Fruit fly (Drosophila melanogaster) whole organism, embryonic: ENCODE data around the gene CG7985.

Source experiments
- BEAF-32 ChIP-seq: fragments of 200-800 bp; sonication (Bioruptor generic); optimal IDR thresholded peaks from 3 replicates; lab custom pipeline; 2017; ENCODE audit warnings: missing biosample characterization, missing genetic modification characterization, mild to moderate bottlenecking, moderate library complexity, missing genetic modification reagents
- Bgb ChIP-seq: fragments of 200-800 bp; sonication (Bioruptor generic); IDR thresholded peaks from 2 replicates; pipeline ENCODE4 v1.3.6; 2022; ENCODE audit warnings: missing biosample characterization, missing genetic modification characterization; ENCODE audit not compliant: partially characterized antibody
- CG10267 ChIP-seq: fragments of 200-800 bp; sonication (Bioruptor generic); optimal IDR thresholded peaks from 2 replicates; lab custom pipeline; 2018; ENCODE audit warnings: missing biosample characterization, mild to moderate bottlenecking, missing genetic modification characterization, moderate library complexity
- CG10543 ChIP-seq: fragments of 200-800 bp; sonication (Bioruptor generic); optimal IDR thresholded peaks from 3 replicates; lab custom pipeline; 2017; ENCODE audit warnings: missing biosample characterization, mild to moderate bottlenecking, missing genetic modification characterization, moderate library complexity
- CG1603 ChIP-seq: fragments of 200-800 bp; sonication (Bioruptor generic); optimal IDR thresholded peaks from 2 replicates; lab custom pipeline; 2019; ENCODE audit warnings: missing biosample characterization, mild to moderate bottlenecking, missing genetic modification characterization, moderate library complexity
- CG17361 ChIP-seq: fragments of 200-800 bp; sonication (Bioruptor generic); IDR thresholded peaks from 3 replicates; pipeline ENCODE4 v1.3.6; 2022; ENCODE audit warnings: missing biosample characterization, missing genetic modification characterization
- CG17829 ChIP-seq: fragments of 200-800 bp; optimal IDR thresholded peaks from 2 replicates; lab custom pipeline; 2019; ENCODE audit warnings: missing biosample characterization, mild to moderate bottlenecking, missing genetic modification characterization, moderate library complexity
- CG18764 ChIP-seq: fragments of 200-800 bp; sonication (Bioruptor generic); optimal IDR thresholded peaks from 3 replicates; lab custom pipeline; 2016; ENCODE audit warnings: missing biosample characterization, missing genetic modification characterization
- CG2678 ChIP-seq: fragments of 200-800 bp; sonication (Bioruptor generic); optimal IDR thresholded peaks from 3 replicates; lab custom pipeline; 2019; ENCODE audit warnings: missing biosample characterization, mild to moderate bottlenecking, missing genetic modification characterization, moderate library complexity
- CG2889 ChIP-seq: fragments of 200-800 bp; sonication (Bioruptor generic); IDR thresholded peaks from 3 replicates; pipeline ENCODE4 v1.3.6; 2022; ENCODE audit warnings: missing biosample characterization, missing genetic modification characterization
- CG32532 ChIP-seq: fragments of 200-800 bp; sonication (Bioruptor generic); IDR thresholded peaks from 2 replicates; pipeline ENCODE4 v1.3.6; 2022; ENCODE audit warnings: missing biosample characterization, missing genetic modification characterization
- CG4360 ChIP-seq: fragments of 200-800 bp; sonication (Bioruptor generic); IDR thresholded peaks from 2 replicates; pipeline ENCODE4 v1.3.6; 2022; ENCODE audit warnings: missing biosample characterization, missing genetic modification characterization
- CG43689 ChIP-seq: fragments of 200-800 bp; sonication (Bioruptor generic); IDR thresholded peaks from 2 replicates; pipeline ENCODE4 v1.3.6; 2022; ENCODE audit warnings: missing biosample characterization, missing genetic modification characterization
- CG4617 ChIP-seq: fragments of 200-800 bp; sonication (Bioruptor generic); optimal IDR thresholded peaks from 3 replicates; lab custom pipeline; 2016; ENCODE audit warnings: missing biosample characterization, missing genetic modification characterization, borderline replicate concordance
- CG6254 ChIP-seq: fragments of 200-800 bp; sonication (Bioruptor generic); optimal IDR thresholded peaks from 3 replicates; lab custom pipeline; 2017; ENCODE audit warnings: mild to moderate bottlenecking, missing biosample characterization, missing genetic modification reagents, missing genetic modification characterization
- CG9437 ChIP-seq: fragments of 200-800 bp; sonication (Bioruptor generic); optimal IDR thresholded peaks from 2 replicates; lab custom pipeline; 2018; ENCODE audit warnings: missing biosample characterization, mild to moderate bottlenecking, missing genetic modification characterization
- CG9609 ChIP-seq: fragments of 200-800 bp; sonication (Bioruptor generic); optimal IDR thresholded peaks from 3 replicates; lab custom pipeline; 2016; ENCODE audit warnings: missing biosample characterization, missing genetic modification characterization
- CkIIα-i1 ChIP-seq: fragments of 200-800 bp; sonication (Bioruptor generic); IDR thresholded peaks from 2 replicates; pipeline ENCODE4 v1.3.6; 2022; ENCODE audit warnings: missing biosample characterization, missing genetic modification characterization
- D19A ChIP-seq: fragments of 200-800 bp; optimal IDR thresholded peaks from 3 replicates; lab custom pipeline; 2019; ENCODE audit warnings: missing biosample characterization, mild to moderate bottlenecking, missing genetic modification characterization, moderate library complexity
- Dad ChIP-seq: fragments of 200-800 bp; sonication (Bioruptor generic); optimal IDR thresholded peaks from 3 replicates; lab custom pipeline; 2016; ENCODE audit warnings: missing biosample characterization, missing genetic modification characterization
- Elba2 ChIP-seq: fragments of 200-800 bp; sonication (Bioruptor generic); optimal IDR thresholded peaks from 3 replicates; lab custom pipeline; 2016; ENCODE audit warnings: missing biosample characterization, missing genetic modification characterization
- HHEX ChIP-seq: fragments of 200-800 bp; sonication (Bioruptor generic); optimal IDR thresholded peaks from 3 replicates; lab custom pipeline; 2017; ENCODE audit warnings: missing biosample characterization, mild to moderate bottlenecking, missing genetic modification characterization, missing genetic modification reagents
- Hr3 ChIP-seq: fragments of 200-800 bp; sonication (Bioruptor generic); optimal IDR thresholded peaks from 3 replicates; lab custom pipeline; 2016; ENCODE audit warnings: missing biosample characterization, missing genetic modification characterization
- MESR4 ChIP-seq: fragments of 200-800 bp; sonication (Bioruptor generic); optimal IDR thresholded peaks from 2 replicates; lab custom pipeline; 2018; ENCODE audit warnings: missing biosample characterization, mild to moderate bottlenecking, missing genetic modification characterization, moderate library complexity
- Max ChIP-seq: fragments of 200-800 bp; sonication (Bioruptor generic); optimal IDR thresholded peaks from 2 replicates; lab custom pipeline; 2016; ENCODE audit warnings: missing biosample characterization, mild to moderate bottlenecking, missing genetic modification characterization
- NFAT ChIP-seq: fragments of 200-800 bp; sonication (Bioruptor generic); IDR thresholded peaks from 2 replicates; pipeline ENCODE4 v1.3.6; 2022; ENCODE audit warnings: missing biosample characterization, missing genetic modification characterization
- Optix ChIP-seq: fragments of 200-800 bp; sonication (Bioruptor generic); IDR thresholded peaks from 3 replicates; pipeline ENCODE4 v1.3.6; 2022; ENCODE audit warnings: missing biosample characterization, missing genetic modification characterization
- Spps ChIP-seq: fragments of 200-800 bp; sonication (Bioruptor generic); optimal IDR thresholded peaks from 2 replicates; lab custom pipeline; 2018; ENCODE audit warnings: missing biosample characterization, mild to moderate bottlenecking, missing genetic modification characterization
- Taf1 ChIP-seq: fragments of 200-800 bp; sonication (Bioruptor generic); IDR thresholded peaks from 2 replicates; pipeline ENCODE4 v1.3.6; 2022; ENCODE audit warnings: missing biosample characterization, missing genetic modification characterization
- Xbp1 ChIP-seq: fragments of 200-800 bp; sonication (Bioruptor generic); optimal IDR thresholded peaks from 3 replicates; lab custom pipeline; 2016; ENCODE audit warnings: missing biosample characterization, mild to moderate bottlenecking, missing genetic modification characterization
- Xrp1 ChIP-seq: fragments of 200-800 bp; sonication (Bioruptor generic); IDR thresholded peaks from 2 replicates; pipeline ENCODE4 v1.3.6; 2022; ENCODE audit warnings: missing biosample characterization, missing genetic modification characterization
- abd-A ChIP-seq: fragments of 200-800 bp; sonication (Bioruptor generic); optimal IDR thresholded peaks from 3 replicates; lab custom pipeline; 2019; ENCODE audit warnings: missing biosample characterization, mild to moderate bottlenecking, missing genetic modification characterization, moderate library complexity
- amos ChIP-seq: fragments of 200-800 bp; sonication (Bioruptor generic); IDR thresholded peaks from 2 replicates; pipeline ENCODE4 v1.3.6; 2022; ENCODE audit warnings: missing biosample characterization, missing genetic modification characterization; ENCODE audit not compliant: partially characterized antibody
- az2 ChIP-seq: fragments of 200-800 bp; sonication (Bioruptor generic); optimal IDR thresholded peaks from 3 replicates; lab custom pipeline; 2016; ENCODE audit warnings: missing biosample characterization, missing genetic modification characterization
- bbx ChIP-seq: fragments of 200-800 bp; sonication (Bioruptor generic); IDR thresholded peaks from 2 replicates; pipeline ENCODE4 v1.3.6; 2022; ENCODE audit warnings: missing biosample characterization, missing genetic modification characterization; ENCODE audit not compliant: partially characterized antibody
- bigmax ChIP-seq: fragments of 200-800 bp; sonication (Bioruptor generic); optimal IDR thresholded peaks from 2 replicates; lab custom pipeline; 2018; ENCODE audit warnings: missing biosample characterization, mild to moderate bottlenecking, missing genetic modification characterization
- cg ChIP-seq: fragments of 200-800 bp; sonication (Bioruptor generic); optimal IDR thresholded peaks from 3 replicates; lab custom pipeline; 2019; ENCODE audit warnings: missing biosample characterization, mild to moderate bottlenecking, missing genetic modification characterization, moderate library complexity
- chm ChIP-seq: fragments of 200-800 bp; sonication (Bioruptor generic); IDR thresholded peaks from 2 replicates; pipeline ENCODE4 v1.3.6; 2022; ENCODE audit warnings: missing biosample characterization, missing genetic modification characterization
- dan ChIP-seq: fragments of 200-800 bp; sonication (Bioruptor generic); IDR thresholded peaks from 2 replicates; pipeline ENCODE4 v1.3.6; 2022; ENCODE audit warnings: missing biosample characterization, missing genetic modification characterization
- hbn ChIP-seq: fragments of 200-800 bp; sonication (Bioruptor generic); IDR thresholded peaks from 2 replicates; pipeline ENCODE4 v1.3.6; 2022; ENCODE audit warnings: missing biosample characterization, missing genetic modification characterization; ENCODE audit not compliant: partially characterized antibody
- jigr1 ChIP-seq: fragments of 200-800 bp; sonication (Bioruptor generic); IDR thresholded peaks from 3 replicates; pipeline ENCODE4 v1.3.6; 2022; ENCODE audit warnings: missing biosample characterization, missing genetic modification characterization
- mirr ChIP-seq: fragments of 200-800 bp; sonication (Bioruptor generic); optimal IDR thresholded peaks from 3 replicates; lab custom pipeline; 2018; ENCODE audit warnings: missing biosample characterization, mild to moderate bottlenecking, missing genetic modification characterization
- p53 ChIP-seq: fragments of 200-800 bp; sonication (Bioruptor generic); optimal IDR thresholded peaks from 2 replicates; lab custom pipeline; 2016; ENCODE audit warnings: missing biosample characterization, missing genetic modification characterization
- pnt ChIP-seq: fragments of 200-800 bp; sonication (Bioruptor generic); optimal IDR thresholded peaks from 3 replicates; lab custom pipeline; 2016; ENCODE audit warnings: missing biosample characterization, missing genetic modification characterization
- pros ChIP-seq: fragments of 200-800 bp; sonication (Bioruptor generic); optimal IDR thresholded peaks from 3 replicates; lab custom pipeline; 2019; ENCODE audit warnings: missing biosample characterization, mild to moderate bottlenecking, missing genetic modification characterization, moderate library complexity
- shn ChIP-seq: fragments of 200-800 bp; sonication (Bioruptor generic); optimal IDR thresholded peaks from 3 replicates; lab custom pipeline; 2016; ENCODE audit warnings: missing biosample characterization, missing genetic modification characterization
- sim ChIP-seq: fragments of 200-800 bp; sonication (Bioruptor generic); IDR thresholded peaks from 2 replicates; pipeline ENCODE4 v1.3.6; 2022; ENCODE audit warnings: missing biosample characterization, missing genetic modification characterization
- so ChIP-seq: fragments of 200-800 bp; sonication (Bioruptor generic); IDR thresholded peaks from 3 replicates; pipeline ENCODE4 v1.3.6; 2022; ENCODE audit warnings: missing biosample characterization, missing genetic modification characterization
- sr ChIP-seq: fragments of 200-800 bp; sonication (Bioruptor generic); IDR thresholded peaks from 3 replicates; pipeline ENCODE4 v1.3.6; 2022; ENCODE audit warnings: missing biosample characterization, missing genetic modification characterization
- ttk ChIP-seq: fragments of 200-800 bp; sonication (Bioruptor generic); IDR thresholded peaks from 2 replicates; pipeline ENCODE4 v2.1.2; 2022; ENCODE audit warnings: missing biosample characterization, missing genetic modification characterization
- tx ChIP-seq: fragments of 200-800 bp; sonication (Bioruptor generic); optimal IDR thresholded peaks from 2 replicates; lab custom pipeline; 2016; ENCODE audit warnings: missing biosample characterization, missing genetic modification characterization

Gene CG7985

DNA sequence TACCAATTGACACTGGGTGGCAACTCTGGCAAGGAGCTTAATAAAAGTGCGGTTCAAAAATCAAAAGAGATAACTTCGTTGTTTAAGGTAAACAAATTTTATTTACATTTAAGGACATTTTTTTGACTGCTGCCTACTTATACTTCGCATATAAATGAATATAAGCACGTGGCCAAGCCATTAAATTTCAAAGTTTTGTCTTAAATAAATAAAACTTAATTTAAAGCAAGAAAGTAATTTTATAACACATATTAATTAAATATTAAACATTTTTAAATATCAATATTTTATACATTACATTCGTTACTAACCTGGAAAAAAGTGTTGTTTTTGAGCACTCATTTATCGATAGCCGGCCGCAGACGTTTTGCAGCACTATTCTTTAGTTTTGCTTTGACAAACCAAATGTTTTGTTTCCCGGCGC, 10.9 kb upstream of the CG7985 start, which contains the start of the genes CG12321 and MED17 (continued):
- TF ChIP-seq so (peak; percentile 78; the same call in 1 of the 3 replicates), tx (GFP tag; lab: Kevin White, UChicago) (peak; percentile 61), Xbp1 (GFP tag; lab: Kevin White, UChicago) (peak; percentile 94), D19A (tag; lab: Kevin White, UChicago) (peak; percentile 76), ttk (peak; percentile 78), Spps (tag; lab: Kevin White, UChicago) (peak; percentile 57), dan (peak; percentile 49; the same call in 1 of the 2 replicates), CG17829 (tag; lab: Kevin White, UChicago) (peak; percentile 83), p53 (GFP tag; lab: Kevin White, UChicago) (no peak), CG6254 (GFP tag; lab: Kevin White, UChicago) (peak; percentile 70), CG10543 (GFP tag; lab: Kevin White, UChicago) (peak; percentile 85), cg (GFP tag; lab: Kevin White, UChicago) (no peak), CG18764 (GFP tag; lab: Kevin White, UChicago) (peak; percentile 84), Taf1 (GFP tag; lab: Robert Waterston, UW) (peak; percentile 59), chm (peak; percentile 79), Bgb (GFP tag; lab: Robert Waterston, UW) (no peak), Dad (GFP tag; lab: Kevin White, UChicago) (no peak), bigmax (GFP tag; lab: Kevin White, UChicago) (no peak), pros (GFP tag; lab: Kevin White, UChicago) (no peak), CG17361 (peak; percentile 96), CG10267 (peak; percentile 99), shn (GFP tag; lab: Kevin White, UChicago) (peak; percentile 34), Elba2 (GFP tag; lab: Kevin White, UChicago) (peak; percentile 55), pnt (GFP tag; lab: Kevin White, UChicago) (peak; percentile 53), abd-A (tag; lab: Kevin White, UChicago) (no peak), mirr (peak; percentile 19), Hr3 (peak; percentile 96), CG2678 (peak; percentile 90), CG32532 (GFP tag; lab: Robert Waterston, UW) (peak; percentile 91), Xrp1 (GFP tag; lab: Robert Waterston, UW) (peak; percentile 92), CG9609 (GFP tag; lab: Kevin White, UChicago) (peak; percentile 56), CG2889 (peak; percentile 77), NFAT (GFP tag; lab: Robert Waterston, UW) (peak; percentile 94), CG4360 (GFP tag; lab: Robert Waterston, UW) (no peak), sim (GFP tag; lab: Robert Waterston, UW) (0 out of 2 replicates have a peak, but pooled peaks have one; percentile 31), hbn (GFP tag; lab: Robert Waterston, UW) (no peak), amos (no peak), Max (GFP tag; lab: Kevin White, UChicago) (peak; percentile 85), az2 (GFP tag; lab: Kevin White, UChicago) (peak; percentile 91), BEAF-32 (GFP tag; lab: Kevin White, UChicago) (peak; percentile 64), CG43689 (GFP tag; lab: Robert Waterston, UW) (no peak), CkIIα-i1 (peak; percentile 16; the same call in 1 of the 2 replicates), Optix (GFP tag; lab: Robert Waterston, UW) (peak; percentile 57; the same call in 1 of the 3 replicates), bbx (GFP tag; lab: Robert Waterston, UW) (no peak), jigr1 (GFP tag; lab: Robert Waterston, UW) (peak; percentile 56; the same call in 1 of the 3 replicates), CG9437 (GFP tag; lab: Kevin White, UChicago) (peak; percentile 86), HHEX (GFP tag; lab: Kevin White, UChicago) (peak; percentile 87), CG4617 (GFP tag; lab: Kevin White, UChicago) (peak; percentile 83), MESR4 (GFP tag; lab: Kevin White, UChicago) (no peak), sr (GFP tag; lab: Robert Waterston, UW) (no peak), CG1603 (tag; lab: Kevin White, UChicago) (no peak)
